Worm (Caenorhabditis elegans): ENCODE data around the gene srh-218.

DNA sequence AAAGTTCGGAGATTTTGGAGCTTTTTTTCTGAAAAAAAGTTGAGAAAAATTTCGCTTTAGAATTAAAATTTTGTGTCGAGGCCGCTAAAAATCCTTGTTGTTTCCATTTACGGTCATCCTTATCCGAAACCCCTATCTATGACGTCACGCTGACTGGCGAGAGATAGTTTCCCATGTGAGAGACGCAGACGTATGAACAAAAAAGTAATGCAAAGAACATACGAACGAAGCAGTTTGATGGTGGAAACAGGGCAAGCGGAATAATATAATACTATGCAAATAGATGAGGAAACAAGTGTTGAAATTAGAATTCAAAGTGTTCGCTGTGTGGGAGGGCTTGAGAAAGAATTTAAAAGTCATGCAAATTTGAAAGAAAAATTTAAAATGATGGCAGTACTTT is 5.3 kb downstream of the srh-218 start:
- no peak for TF ChIP-seq him-1 (tag; optimal IDR thresholded peaks at IDR 0.05)
- no peak for TF ChIP-seq dao-5 (tag; optimal IDR thresholded peaks at IDR 0.05)
